Worm (Caenorhabditis elegans): Measurements from ENCODE around the gene Y45F10A.7.

ce11 chrIV:13505662-13506061, 13.3 kb downstream of the Y45F10A.7 start, which contains the start of gene nlp-17:
- TF ChIP-seq zag-1 (tag; optimal IDR thresholded peaks at IDR 0.05) (no peak), egl-27 (tag; optimal IDR thresholded peaks at IDR 0.05) (no peak), ceh-82 (tag; optimal IDR thresholded peaks at IDR 0.05) (no peak), nhr-11 (tag; optimal IDR thresholded peaks at IDR 0.05) (no peak), nhr-237 (tag; optimal IDR thresholded peaks at IDR 0.05) (no peak), sea-2 (GFP tag; optimal IDR thresholded peaks at IDR 0.05) (no peak)

All from whole organism, L3 larva.